Worm (Caenorhabditis elegans) whole organism, mixed stage, embryonic: ENCODE results near the gene C03B1.6.

Source experiments
- M03D4.4 ChIP-seq: sonication (generic microtip); optimal IDR thresholded peaks from 2 replicates; lab custom pipeline; 2017; ENCODE audit warnings: mild to moderate bottlenecking, missing genetic modification characterization, missing compliant biosample characterization
- bed-3 ChIP-seq: fragments of 200-800 bp; sonication (Bioruptor generic); optimal IDR thresholded peaks from 3 replicates; lab custom pipeline; 2018; ENCODE audit warnings: mild to moderate bottlenecking, missing genetic modification characterization, moderate library complexity, missing compliant biosample characterization
- blmp-1 ChIP-seq: fragments of 150-350 bp; optimal IDR thresholded peaks from 2 replicates; lab custom pipeline; 2014; ENCODE audit warnings: missing biosample characterization, missing genetic modification characterization
- ceh-39 ChIP-seq: fragments of 150-350 bp; optimal IDR thresholded peaks from 2 replicates; lab custom pipeline; 2014; ENCODE audit warnings: missing biosample characterization, missing genetic modification characterization
- ceh-43 ChIP-seq: fragments of 200-800 bp; sonication (Bioruptor generic); optimal IDR thresholded peaks from 2 replicates; lab custom pipeline; 2018; ENCODE audit warnings: mild to moderate bottlenecking, missing genetic modification characterization, moderate library complexity, missing compliant biosample characterization
- ceh-83 ChIP-seq: fragments of 200-800 bp; sonication (Bioruptor generic); optimal IDR thresholded peaks from 2 replicates; lab custom pipeline; 2018; ENCODE audit warnings: mild to moderate bottlenecking, missing genetic modification characterization, missing compliant biosample characterization
- ces-1 ChIP-seq: fragments of 150-350 bp; optimal IDR thresholded peaks from 2 replicates; lab custom pipeline; 2014; ENCODE audit warnings: missing biosample characterization, missing genetic modification reagents, missing genetic modification characterization
- cnd-1 ChIP-seq: fragments of 200-800 bp; sonication (Bioruptor generic); optimal IDR thresholded peaks from 2 replicates; lab custom pipeline; 2018; ENCODE audit warnings: mild to moderate bottlenecking, missing genetic modification characterization, missing compliant biosample characterization
- drap-1 ChIP-seq: fragments of 200-800 bp; sonication (Bioruptor generic); optimal IDR thresholded peaks from 3 replicates; lab custom pipeline; 2018; ENCODE audit warnings: mild to moderate bottlenecking, missing genetic modification characterization, missing compliant biosample characterization
- elt-1 ChIP-seq: sonication (generic microtip); optimal IDR thresholded peaks from 2 replicates; lab custom pipeline; 2017; ENCODE audit warnings: missing genetic modification characterization, mild to moderate bottlenecking, missing compliant biosample characterization, antibody characterized with exemption, moderate library complexity, borderline replicate concordance; ENCODE audit not compliant: insufficient read depth
- elt-3 ChIP-seq: fragments of 150-350 bp; optimal IDR thresholded peaks from 2 replicates; lab custom pipeline; 2014; ENCODE audit warnings: missing biosample characterization, missing genetic modification characterization
- flh-1 ChIP-seq: fragments of 200-800 bp; sonication (Bioruptor generic); optimal IDR thresholded peaks from 2 replicates; lab custom pipeline; 2018; ENCODE audit warnings: mild to moderate bottlenecking, missing genetic modification characterization, moderate library complexity, missing compliant biosample characterization
- ham-2 ChIP-seq: fragments of 200-800 bp; sonication (Bioruptor generic); optimal IDR thresholded peaks from 2 replicates; lab custom pipeline; 2018; ENCODE audit warnings: mild to moderate bottlenecking, missing genetic modification characterization, missing compliant biosample characterization
- hlh-1 ChIP-seq: fragments of 150-350 bp; optimal IDR thresholded peaks from 2 replicates; lab custom pipeline; 2014; ENCODE audit warnings: missing biosample characterization, missing genetic modification reagents, missing genetic modification characterization
- lin-13 ChIP-seq: fragments of 150-350 bp; optimal IDR thresholded peaks from 2 replicates; lab custom pipeline; 2014; ENCODE audit warnings: missing biosample characterization, missing genetic modification characterization
- lin-32 ChIP-seq: fragments of 200-800 bp; sonication (Bioruptor generic); optimal IDR thresholded peaks from 2 replicates; lab custom pipeline; 2018; ENCODE audit warnings: mild to moderate bottlenecking, missing genetic modification characterization, missing compliant biosample characterization
- lsy-2 ChIP-seq: fragments of 150-350 bp; optimal IDR thresholded peaks from 2 replicates; lab custom pipeline; 2014; ENCODE audit warnings: missing biosample characterization, missing genetic modification characterization
- mab-5 ChIP-seq: fragments of 150-350 bp; optimal IDR thresholded peaks from 2 replicates; lab custom pipeline; 2014; ENCODE audit warnings: missing biosample characterization, missing genetic modification characterization
- mep-1 ChIP-seq: fragments of 150-350 bp; optimal IDR thresholded peaks from 2 replicates; lab custom pipeline; 2017; ENCODE audit warnings: missing biosample characterization, missing genetic modification reagents, missing genetic modification characterization, inconsistent platforms
- mls-2 ChIP-seq: sonication (generic microtip); optimal IDR thresholded peaks from 2 replicates; lab custom pipeline; 2016; ENCODE audit warnings: mild to moderate bottlenecking, missing genetic modification characterization, moderate library complexity, missing compliant biosample characterization
- nhr-12 ChIP-seq: fragments of 150-350 bp; optimal IDR thresholded peaks from 2 replicates; lab custom pipeline; 2014; ENCODE audit warnings: missing biosample characterization, missing genetic modification characterization
- nhr-2 ChIP-seq: fragments of 150-350 bp; optimal IDR thresholded peaks from 2 replicates; lab custom pipeline; 2014; ENCODE audit warnings: missing biosample characterization, missing genetic modification characterization
- nhr-237 ChIP-seq: fragments of 150-350 bp; optimal IDR thresholded peaks from 2 replicates; lab custom pipeline; 2014; ENCODE audit warnings: missing biosample characterization, missing genetic modification characterization
- nhr-76 ChIP-seq: sonication (generic microtip); optimal IDR thresholded peaks from 2 replicates; lab custom pipeline; 2017; ENCODE audit warnings: missing biosample characterization, missing genetic modification characterization
- pha-4 ChIP-seq: fragments of 150-350 bp; optimal IDR thresholded peaks from 2 replicates; lab custom pipeline; 2018; ENCODE audit warnings: missing biosample characterization, missing genetic modification reagents, missing genetic modification characterization
- sem-2 ChIP-seq: fragments of 200-800 bp; sonication (Bioruptor generic); optimal IDR thresholded peaks from 2 replicates; lab custom pipeline; 2018; ENCODE audit warnings: mild to moderate bottlenecking, missing genetic modification characterization, missing compliant biosample characterization
- snpc-4 ChIP-seq: fragments of 150-350 bp; optimal IDR thresholded peaks from 2 replicates; lab custom pipeline; 2014; ENCODE audit warnings: missing biosample characterization, missing genetic modification characterization
- sptf-1 ChIP-seq: sonication (generic microtip); optimal IDR thresholded peaks from 2 replicates; lab custom pipeline; 2017; ENCODE audit warnings: mild to moderate bottlenecking, missing genetic modification characterization, moderate library complexity, missing compliant biosample characterization
- tbx-8 ChIP-seq: fragments of 200-800 bp; sonication (Bioruptor generic); optimal IDR thresholded peaks from 2 replicates; lab custom pipeline; 2018; ENCODE audit warnings: mild to moderate bottlenecking, missing genetic modification characterization, moderate library complexity, missing compliant biosample characterization
- unc-120 ChIP-seq: sonication (generic microtip); optimal IDR thresholded peaks from 2 replicates; lab custom pipeline; 2017; ENCODE audit warnings: missing genetic modification characterization, missing compliant biosample characterization; ENCODE audit not compliant: poor library complexity, severe bottlenecking
- unc-39 ChIP-seq: fragments of 150-350 bp; optimal IDR thresholded peaks from 2 replicates; lab custom pipeline; 2014; ENCODE audit warnings: missing biosample characterization, missing genetic modification characterization
- unc-62 ChIP-seq: fragments of 150-350 bp; optimal IDR thresholded peaks from 2 replicates; lab custom pipeline; 2014; ENCODE audit warnings: missing biosample characterization, missing genetic modification reagents, missing genetic modification characterization
- zip-8 ChIP-seq: fragments of 150-350 bp; optimal IDR thresholded peaks from 2 replicates; lab custom pipeline; 2014; ENCODE audit warnings: missing biosample characterization, missing genetic modification characterization
- ztf-11 ChIP-seq: fragments of 150-350 bp; optimal IDR thresholded peaks from 2 replicates; lab custom pipeline; 2014; ENCODE audit warnings: missing biosample characterization, missing genetic modification characterization

C03B1.6 gene

ce11 chrX:6350016-6350415, at the start of gene C03B1.6:
Gene C03B1.6, plus strand, starts transcription at chrX:6350316.
- TF ChIP-seq hlh-1 (no peak), nhr-12 (tag; lab: Kevin White, UChicago) (no peak), lsy-2 (no peak), tbx-8 (no peak), lin-32 (GFP tag; lab: Kevin White, UChicago) (no peak), mep-1 (tag; lab: Kevin White, UChicago) (no peak), sptf-1 (tag; lab: Kevin White, UChicago) (no peak), sem-2 (GFP tag; lab: Kevin White, UChicago) (no peak), blmp-1 (tag; lab: Kevin White, UChicago) (no peak), bed-3 (GFP tag; lab: Kevin White, UChicago) (no peak), ham-2 (GFP tag; lab: Kevin White, UChicago) (no peak), ceh-83 (GFP tag; lab: Kevin White, UChicago) (no peak), pha-4 (no peak), snpc-4 (tag; lab: Kevin White, UChicago) (no peak), elt-3 (tag; lab: Kevin White, UChicago) (no peak), nhr-2 (tag; lab: Kevin White, UChicago) (no peak), zip-8 (tag; lab: Kevin White, UChicago) (no peak), ceh-39 (tag; lab: Kevin White, UChicago) (no peak)

- TF ChIP-seq lsy-2 (no peak), M03D4.4 (tag; lab: Kevin White, UChicago) (no peak)
Measured at ce11 chrX:6311391-6311790, 38.7 kb upstream of the C03B1.6 start, which contains the start of gene npr-38. Gene npr-38, plus strand, starts transcription at chrX:6311691.

ce11 chrX:6318803-6319202, 31.3 kb upstream of the C03B1.6 start:
- TF ChIP-seq nhr-237 (tag; lab: Kevin White, UChicago) (no peak), bed-3 (GFP tag; lab: Kevin White, UChicago) (no peak), lin-32 (GFP tag; lab: Kevin White, UChicago) (no peak), sptf-1 (tag; lab: Kevin White, UChicago) (no peak), cnd-1 (tag; lab: Kevin White, UChicago) (no peak), elt-1 (tag; lab: Kevin White, UChicago) (no peak), ceh-83 (GFP tag; lab: Kevin White, UChicago) (no peak), nhr-76 (tag; lab: Kevin White, UChicago) (no peak), ces-1 (GFP tag; lab: Kevin White, UChicago) (no peak), zip-8 (tag; lab: Kevin White, UChicago) (no peak)

- TF ChIP-seq unc-120 (no peak), hlh-1 (no peak), ztf-11 (tag; lab: Kevin White, UChicago) (no peak), cnd-1 (tag; lab: Kevin White, UChicago) (no peak), tbx-8 (no peak), mls-2 (no peak), mab-5 (tag; lab: Kevin White, UChicago) (no peak), zip-8 (tag; lab: Kevin White, UChicago) (no peak), lsy-2 (no peak), ham-2 (GFP tag; lab: Kevin White, UChicago) (no peak), lin-13 (no peak), nhr-12 (tag; lab: Kevin White, UChicago) (no peak), nhr-237 (tag; lab: Kevin White, UChicago) (no peak), nhr-2 (tag; lab: Kevin White, UChicago) (no peak), lin-32 (GFP tag; lab: Kevin White, UChicago) (no peak), sptf-1 (tag; lab: Kevin White, UChicago) (no peak), ceh-43 (GFP tag; lab: Kevin White, UChicago) (no peak), elt-3 (tag; lab: Kevin White, UChicago) (no peak), mep-1 (tag; lab: Kevin White, UChicago) (no peak), flh-1 (GFP tag; lab: Kevin White, UChicago) (no peak)
- TF ChIP-seq, all 35 proteins: peak for 0
Measured at ce11 chrX:6319546-6319945, 30.6 kb upstream of the C03B1.6 start, which contains the start of gene chtb-3. Gene chtb-3, minus strand, starts transcription at chrX:6319646.

DNA sequence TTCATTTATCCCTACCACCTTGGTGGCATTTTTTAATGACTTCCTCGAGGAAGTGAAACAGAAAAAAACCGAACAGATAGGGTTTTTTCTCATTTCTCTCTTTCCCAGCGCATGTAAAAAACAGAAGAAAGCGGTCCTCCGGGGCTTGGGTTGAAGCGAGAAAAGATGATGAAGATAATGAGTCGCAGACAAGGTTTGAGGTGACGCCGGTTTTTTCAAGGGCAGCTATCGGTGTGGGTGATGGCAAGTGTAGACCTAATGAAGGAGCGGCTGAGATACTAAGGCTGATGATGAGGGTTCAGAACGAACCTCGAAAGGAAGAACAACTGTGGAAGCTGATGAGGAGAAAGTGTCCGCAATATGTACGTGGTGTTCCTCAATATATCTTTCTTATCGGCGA, 29.2 kb upstream of the C03B1.6 start:
- TF ChIP-seq ces-1 (GFP tag; lab: Kevin White, UChicago) (no peak), ceh-39 (tag; lab: Kevin White, UChicago) (no peak), sptf-1 (tag; lab: Kevin White, UChicago) (no peak), M03D4.4 (tag; lab: Kevin White, UChicago) (no peak), lin-13 (no peak), mls-2 (no peak), lsy-2 (no peak), ceh-83 (GFP tag; lab: Kevin White, UChicago) (no peak), drap-1 (GFP tag; lab: Kevin White, UChicago) (no peak), pha-4 (no peak), bed-3 (GFP tag; lab: Kevin White, UChicago) (no peak), nhr-2 (tag; lab: Kevin White, UChicago) (no peak), unc-62 (GFP tag; lab: Kevin White, UChicago) (no peak), unc-120 (no peak), lin-32 (GFP tag; lab: Kevin White, UChicago) (no peak), cnd-1 (tag; lab: Kevin White, UChicago) (no peak), mab-5 (tag; lab: Kevin White, UChicago) (no peak), zip-8 (tag; lab: Kevin White, UChicago) (no peak), nhr-237 (tag; lab: Kevin White, UChicago) (no peak), unc-39 (no peak)
